Worm (Caenorhabditis elegans) whole organism, mixed stage, embryonic: ENCODE measurements around the gene C08H9.15.
"Not testable (repeated sequence)": the region's sequence is repeated elsewhere in the genome, so short reads cannot be mapped to it uniquely, and the experiment has no call there.

Experiments
- M03D4.4 ChIP-seq: sonication (generic microtip); optimal IDR thresholded peaks from 2 replicates; lab custom pipeline; 2017; ENCODE audit warnings: mild to moderate bottlenecking, missing genetic modification characterization, missing compliant biosample characterization
- blmp-1 ChIP-seq: fragments of 150-350 bp; optimal IDR thresholded peaks from 2 replicates; lab custom pipeline; 2014; ENCODE audit warnings: missing biosample characterization, missing genetic modification characterization
- elt-1 ChIP-seq: sonication (generic microtip); optimal IDR thresholded peaks from 2 replicates; lab custom pipeline; 2017; ENCODE audit warnings: missing genetic modification characterization, mild to moderate bottlenecking, missing compliant biosample characterization, antibody characterized with exemption, moderate library complexity, borderline replicate concordance; ENCODE audit not compliant: insufficient read depth
- lsy-2 ChIP-seq: fragments of 150-350 bp; optimal IDR thresholded peaks from 2 replicates; lab custom pipeline; 2014; ENCODE audit warnings: missing biosample characterization, missing genetic modification characterization
- nhr-12 ChIP-seq: fragments of 150-350 bp; optimal IDR thresholded peaks from 2 replicates; lab custom pipeline; 2014; ENCODE audit warnings: missing biosample characterization, missing genetic modification characterization
- nhr-237 ChIP-seq: fragments of 150-350 bp; optimal IDR thresholded peaks from 2 replicates; lab custom pipeline; 2014; ENCODE audit warnings: missing biosample characterization, missing genetic modification characterization
- nhr-76 ChIP-seq: sonication (generic microtip); optimal IDR thresholded peaks from 2 replicates; lab custom pipeline; 2017; ENCODE audit warnings: missing biosample characterization, missing genetic modification characterization
- sptf-1 ChIP-seq: sonication (generic microtip); optimal IDR thresholded peaks from 2 replicates; lab custom pipeline; 2017; ENCODE audit warnings: mild to moderate bottlenecking, missing genetic modification characterization, moderate library complexity, missing compliant biosample characterization
- unc-62 ChIP-seq: fragments of 150-350 bp; optimal IDR thresholded peaks from 2 replicates; lab custom pipeline; 2014; ENCODE audit warnings: missing biosample characterization, missing genetic modification reagents, missing genetic modification characterization
- ztf-11 ChIP-seq: fragments of 150-350 bp; optimal IDR thresholded peaks from 2 replicates; lab custom pipeline; 2014; ENCODE audit warnings: missing biosample characterization, missing genetic modification characterization

DNA sequence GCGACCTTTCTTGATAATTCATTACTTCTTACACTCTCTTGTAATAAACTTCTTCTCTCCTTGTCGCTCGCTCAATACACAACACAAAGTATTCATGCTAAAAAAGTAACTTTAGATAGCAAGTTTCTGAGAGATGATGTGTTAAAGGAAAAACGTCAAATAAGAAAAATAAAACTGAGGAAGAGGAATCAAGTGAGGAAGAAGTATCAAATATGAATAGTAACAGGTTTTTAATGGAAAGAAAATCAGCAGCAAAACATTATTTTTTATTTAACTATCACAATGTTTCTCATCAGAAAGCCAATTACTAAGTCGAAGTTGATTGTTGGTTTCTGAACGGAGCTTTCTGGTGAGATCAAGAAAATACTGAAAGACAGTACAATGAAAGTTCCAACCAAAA lies 14.6 kb upstream of the C08H9.15 start, which contains the start of gene chil-1:
- not testable (repeated sequence) for TF ChIP-seq M03D4.4 (tag; lab: Kevin White, UChicago); unc-62 (GFP tag; lab: Kevin White, UChicago); ztf-11 (tag; lab: Kevin White, UChicago); nhr-237 (tag; lab: Kevin White, UChicago); elt-1; blmp-1 (tag; lab: Kevin White, UChicago); nhr-12 (tag; lab: Kevin White, UChicago); sptf-1 (tag; lab: Kevin White, UChicago); lsy-2; nhr-76 (tag; lab: Kevin White, UChicago)
